1 fruit fly cellular context compared by ENCODE assay signal in genomic region chr3R:29153197-29153644, dm6.
A peak's percentile ranks its signal among the peaks of the same experiment; 100 is the strongest.
TF ChIP-seq lines count a peak whose summit lies in the region.

Gene Slbp (minus strand): TSS chr3R:29153266.
Gene Rpn2 (plus strand): TSS chr3R:29153524.

TF ChIP-seq in whole organism, embryonic, 481 proteins besides CTCF, POLR2A, EP300 and RAD21 (continued from another document and continues in another):
- TF ChIP-seq hbn (GFP tag; IDR thresholded peaks at IDR 0.05; lab: Robert Waterston, UW; ENCODE audit: partially characterized antibody) (peak; percentile 95), maf-S (GFP tag; optimal IDR thresholded peaks at IDR 0.05; lab: Kevin White, UChicago) (peak; percentile 68), salm (tag; optimal IDR thresholded peaks at IDR 0.05; lab: Kevin White, UChicago) (no peak), CG8765 (GFP tag; IDR thresholded peaks at IDR 0.05; lab: Robert Waterston, UW) (no peak), CG16779 (GFP tag; IDR thresholded peaks at IDR 0.05; lab: Robert Waterston, UW) (no peak), CG4707 (GFP tag; optimal IDR thresholded peaks at IDR 0.05; lab: Kevin White, UChicago) (no peak), CG34376 (GFP tag; optimal IDR thresholded peaks at IDR 0.05; lab: Kevin White, UChicago) (peak; percentile 61), ftz-f1 (GFP tag; optimal IDR thresholded peaks at IDR 0.05; lab: Kevin White, UChicago) (no peak), CG34224 (GFP tag; IDR thresholded peaks at IDR 0.05; lab: Robert Waterston, UW; ENCODE audit: partially characterized antibody) (peak; percentile 97), sug (tag; optimal IDR thresholded peaks at IDR 0.05; lab: Kevin White, UChicago) (peak; percentile 42), tll (GFP tag; optimal IDR thresholded peaks at IDR 0.05; lab: Kevin White, UChicago) (no peak), CG15514 (GFP tag; optimal IDR thresholded peaks at IDR 0.05; lab: Kevin White, UChicago) (peak; percentile 55), fu2 (GFP tag; optimal IDR thresholded peaks at IDR 0.05; lab: Kevin White, UChicago) (peak; percentile 26), Rx (GFP tag; IDR thresholded peaks at IDR 0.05; lab: Robert Waterston, UW) (no peak), CG8478 (optimal IDR thresholded peaks at IDR 0.05; lab: Kevin White, UChicago) (no peak), CG9876 (GFP tag; optimal IDR thresholded peaks at IDR 0.05; lab: Kevin White, UChicago) (peak; percentile 7), CG30020 (tag; optimal IDR thresholded peaks at IDR 0.05; lab: Kevin White, UChicago) (peak; percentile 39), CG1603 (tag; optimal IDR thresholded peaks at IDR 0.05; lab: Kevin White, UChicago) (peak; percentile 86), CG12071 (GFP tag; optimal IDR thresholded peaks at IDR 0.05; lab: Kevin White, UChicago) (no peak), luna (GFP tag; optimal IDR thresholded peaks at IDR 0.05; lab: Kevin White, UChicago) (no peak), corto (GFP tag; optimal IDR thresholded peaks at IDR 0.05; lab: Kevin White, UChicago) (no peak), cas (GFP tag; IDR thresholded peaks at IDR 0.05; lab: Robert Waterston, UW) (no peak), HLH4C (GFP tag; IDR thresholded peaks at IDR 0.05; lab: Robert Waterston, UW; ENCODE audit: partially characterized antibody) (peak; percentile 89), Camta (GFP tag; optimal IDR thresholded peaks at IDR 0.05; lab: Kevin White, UChicago) (peak; percentile 3), bowl (GFP tag; IDR thresholded peaks at IDR 0.05; lab: Robert Waterston, UW) (no peak), mam (GFP tag; optimal IDR thresholded peaks at IDR 0.05; lab: Kevin White, UChicago) (peak; percentile 70), CG15269 (tag; optimal IDR thresholded peaks at IDR 0.05; lab: Kevin White, UChicago) (no peak), Ravus (GFP tag; IDR thresholded peaks at IDR 0.05; lab: Robert Waterston, UW) (no peak), CG2116 (GFP tag; optimal IDR thresholded peaks at IDR 0.05; lab: Kevin White, UChicago) (peak; percentile 95), CG32532 (GFP tag; IDR thresholded peaks at IDR 0.05; lab: Robert Waterston, UW) (0 out of 2 replicates have a peak, but pooled peaks have one; percentile 33), nerfin-2 (GFP tag; IDR thresholded peaks at IDR 0.05; lab: Robert Waterston, UW; ENCODE audit: partially characterized antibody) (peak; percentile 79), Poxn (GFP tag; IDR thresholded peaks at IDR 0.05; lab: Robert Waterston, UW) (no peak), CG2678 (tag; optimal IDR thresholded peaks at IDR 0.05; lab: Kevin White, UChicago) (peak; percentile 34), CG16863 (GFP tag; optimal IDR thresholded peaks at IDR 0.05; lab: Kevin White, UChicago) (peak; percentile 33), CG12744 (GFP tag; optimal IDR thresholded peaks at IDR 0.05; lab: Kevin White, UChicago) (peak; percentile 36), Bdp1 (GFP tag; optimal IDR thresholded peaks at IDR 0.05; lab: Kevin White, UChicago) (peak; percentile 15), Chrac-16 (GFP tag; optimal IDR thresholded peaks at IDR 0.05; lab: Kevin White, UChicago) (peak; percentile 10), mld (GFP tag; IDR thresholded peaks at IDR 0.05; lab: Robert Waterston, UW; ENCODE audit: partially characterized antibody) (peak; percentile 86), CG7987 (GFP tag; optimal IDR thresholded peaks at IDR 0.05; lab: Kevin White, UChicago) (no peak), sc (optimal IDR thresholded peaks at IDR 0.05; lab: Kevin White, UChicago) (no peak), sc (GFP tag; optimal IDR thresholded peaks at IDR 0.05; lab: Kevin White, UChicago) (no peak), NC2α (GFP tag; optimal IDR thresholded peaks at IDR 0.05; lab: Kevin White, UChicago) (no peak), CG4282 (GFP tag; optimal IDR thresholded peaks at IDR 0.05; lab: Kevin White, UChicago) (no peak), Dfd (GFP tag; optimal IDR thresholded peaks at IDR 0.05; lab: Kevin White, UChicago) (no peak), CG7271 (tag; optimal IDR thresholded peaks at IDR 0.05; lab: Kevin White, UChicago) (peak; percentile 20), her (GFP tag; optimal IDR thresholded peaks at IDR 0.05; lab: Kevin White, UChicago) (peak; percentile 41), jigr1 (GFP tag; IDR thresholded peaks at IDR 0.05; lab: Robert Waterston, UW) (no peak), bbx (GFP tag; IDR thresholded peaks at IDR 0.05; lab: Robert Waterston, UW; ENCODE audit: partially characterized antibody) (peak; percentile 90), insv (GFP tag; optimal IDR thresholded peaks at IDR 0.05; lab: Kevin White, UChicago) (peak in 1 of 2 experiments; percentile 69), NFAT (GFP tag; IDR thresholded peaks at IDR 0.05; lab: Robert Waterston, UW) (0 out of 2 replicates have a peak, but pooled peaks have one; percentile 4), Trl (optimal IDR thresholded peaks at IDR 0.05; lab: Kevin White, UChicago) (no peak), Trl (GFP tag; optimal IDR thresholded peaks at IDR 0.05; lab: Kevin White, UChicago) (peak; percentile 42), Sin3A (optimal IDR thresholded peaks at IDR 0.05; lab: Kevin White, UChicago) (peak; percentile 98), pzg (GFP tag; optimal IDR thresholded peaks at IDR 0.05; lab: Kevin White, UChicago) (peak; percentile 98), gro (GFP tag; optimal IDR thresholded peaks at IDR 0.05; lab: Kevin White, UChicago) (peak; percentile 84), Dp (GFP tag; optimal IDR thresholded peaks at IDR 0.05; lab: Kevin White, UChicago) (peak; percentile 74), Adf1 (GFP tag; IDR thresholded peaks at IDR 0.05; lab: Robert Waterston, UW) (no peak), CG12391 (tag; optimal IDR thresholded peaks at IDR 0.05; lab: Kevin White, UChicago) (peak; percentile 67), bcd (GFP tag; optimal IDR thresholded peaks at IDR 0.05; lab: Kevin White, UChicago) (peak; percentile 28), NfI (GFP tag; optimal IDR thresholded peaks at IDR 0.05; lab: Kevin White, UChicago) (peak; percentile 55), prd (optimal IDR thresholded peaks at IDR 0.05; lab: Kevin White, UChicago) (no peak), prd (GFP tag; IDR thresholded peaks at IDR 0.05; lab: Robert Waterston, UW) (0 out of 3 replicates have a peak, but pooled peaks have one; percentile 15), D19A (tag; optimal IDR thresholded peaks at IDR 0.05; lab: Kevin White, UChicago) (no peak), Aef1 (GFP tag; IDR thresholded peaks at IDR 0.05; lab: Robert Waterston, UW) (no peak), CG6791 (GFP tag; IDR thresholded peaks at IDR 0.05; lab: Robert Waterston, UW; ENCODE audit: partially characterized antibody) (peak; percentile 92), CG10274 (GFP tag; optimal IDR thresholded peaks at IDR 0.05; lab: Kevin White, UChicago) (no peak), Atf-2 (GFP tag; optimal IDR thresholded peaks at IDR 0.05; lab: Kevin White, UChicago) (peak; percentile 16), CG12236 (GFP tag; optimal IDR thresholded peaks at IDR 0.05; lab: Kevin White, UChicago) (peak; percentile 10), Lim3 (GFP tag; IDR thresholded peaks at IDR 0.05; lab: Robert Waterston, UW) (no peak), slp2 (GFP tag; optimal IDR thresholded peaks at IDR 0.05; lab: Kevin White, UChicago) (peak; percentile 16), dysf (GFP tag; IDR thresholded peaks at IDR 0.05; lab: Robert Waterston, UW) (0 out of 3 replicates have a peak, but pooled peaks have one; percentile 13), Dbx (GFP tag; IDR thresholded peaks at IDR 0.05; lab: Robert Waterston, UW) (no peak; the same call in 2 of the 3 replicates), vvl (GFP tag; IDR thresholded peaks at IDR 0.05; lab: Robert Waterston, UW) (peak; percentile 62; the same call in 1 of the 2 replicates), HmgZ (tag; optimal IDR thresholded peaks at IDR 0.05; lab: Kevin White, UChicago) (peak; percentile 88), sna (GFP tag; IDR thresholded peaks at IDR 0.05; lab: Robert Waterston, UW; ENCODE audit: partially characterized antibody) (peak; percentile 92), stwl (tag; optimal IDR thresholded peaks at IDR 0.05; lab: Kevin White, UChicago) (peak; percentile 94), B-H1 (GFP tag; IDR thresholded peaks at IDR 0.05; lab: Robert Waterston, UW) (no peak), Ets65A (GFP tag; lab: Kevin White, UChicago) (peak; percentile 89), CG14965 (GFP tag; optimal IDR thresholded peaks at IDR 0.05; lab: Kevin White, UChicago; ENCODE audit: borderline replicate concordance) (no peak), CG6813 (GFP tag; optimal IDR thresholded peaks at IDR 0.05; lab: Kevin White, UChicago) (no peak), Hr51 (GFP tag; optimal IDR thresholded peaks at IDR 0.05; lab: Kevin White, UChicago) (peak; percentile 6 to 37), CG3838 (GFP tag; optimal IDR thresholded peaks at IDR 0.05; lab: Kevin White, UChicago) (no peak), CG16815 (GFP tag; optimal IDR thresholded peaks at IDR 0.05; lab: Kevin White, UChicago) (no peak), CG17361 (GFP tag; IDR thresholded peaks at IDR 0.05; lab: Robert Waterston, UW) (no peak), tgo (GFP tag; IDR thresholded peaks at IDR 0.05; lab: Robert Waterston, UW) (no peak), crc (GFP tag; optimal IDR thresholded peaks at IDR 0.05; lab: Kevin White, UChicago) (no peak), CHES-1-like (GFP tag; optimal IDR thresholded peaks at IDR 0.05; lab: Kevin White, UChicago) (peak; percentile 80), CG17359 (tag; optimal IDR thresholded peaks at IDR 0.05; lab: Kevin White, UChicago) (no peak), CG3281 (GFP tag; optimal IDR thresholded peaks at IDR 0.05; lab: Kevin White, UChicago) (peak; percentile 20), chinmo (GFP tag; IDR thresholded peaks at IDR 0.05; lab: Robert Waterston, UW; ENCODE audit: partially characterized antibody) (peak; percentile 85; the same call in 3 of the 4 replicates), PHDP (tag; optimal IDR thresholded peaks at IDR 0.05; lab: Kevin White, UChicago) (peak; percentile 19), MTF-1 (GFP tag; optimal IDR thresholded peaks at IDR 0.05; lab: Kevin White, UChicago; ENCODE audit: borderline replicate concordance) (no peak), Pdp1 (GFP tag; optimal IDR thresholded peaks at IDR 0.05; lab: Kevin White, UChicago) (peak; percentile 31 to 70), CG7963 (GFP tag; IDR thresholded peaks at IDR 0.05; lab: Robert Waterston, UW; ENCODE audit: partially characterized antibody) (peak; percentile 80), ase (GFP tag; IDR thresholded peaks at IDR 0.05; lab: Robert Waterston, UW) (no peak), CG31365 (tag; optimal IDR thresholded peaks at IDR 0.05; lab: Kevin White, UChicago) (no peak), ato (GFP tag; IDR thresholded peaks at IDR 0.05; lab: Robert Waterston, UW; ENCODE audit: partially characterized antibody) (peak; percentile 74; the same call in 1 of the 2 replicates), CG3995 (GFP tag; optimal IDR thresholded peaks at IDR 0.05; lab: Kevin White, UChicago) (peak; percentile 41), schlank (tag; optimal IDR thresholded peaks at IDR 0.05; lab: Kevin White, UChicago) (no peak), CG14710 (tag; optimal IDR thresholded peaks at IDR 0.05; lab: Kevin White, UChicago) (peak; percentile 83), CG30431 (GFP tag; optimal IDR thresholded peaks at IDR 0.05; lab: Kevin White, UChicago) (no peak), CG7745 (tag; optimal IDR thresholded peaks at IDR 0.05; lab: Kevin White, UChicago) (no peak), lilli (GFP tag; optimal IDR thresholded peaks at IDR 0.05; lab: Kevin White, UChicago) (peak; percentile 70), exex (tag; optimal IDR thresholded peaks at IDR 0.05; lab: Kevin White, UChicago) (peak; percentile 30), CG17186 (GFP tag; optimal IDR thresholded peaks at IDR 0.05; lab: Kevin White, UChicago) (peak; percentile 90), en (GFP tag; optimal IDR thresholded peaks at IDR 0.05; lab: Kevin White, UChicago) (peak; percentile 15), CG7556 (GFP tag; optimal IDR thresholded peaks at IDR 0.05; lab: Kevin White, UChicago) (peak; percentile 7), Sry-δ (GFP tag; optimal IDR thresholded peaks at IDR 0.05; lab: Kevin White, UChicago) (peak; percentile 87), bab2 (GFP tag; optimal IDR thresholded peaks at IDR 0.05; lab: Kevin White, UChicago) (peak; percentile 34), CG10543 (GFP tag; optimal IDR thresholded peaks at IDR 0.05; lab: Kevin White, UChicago) (peak; percentile 21), MBD-R2 (GFP tag; IDR thresholded peaks at IDR 0.05; lab: Robert Waterston, UW) (peak; percentile 90), Kr (GFP tag; optimal IDR thresholded peaks at IDR 0.05; lab: Kevin White, UChicago) (no peak), ewg (GFP tag; optimal IDR thresholded peaks at IDR 0.05; lab: Kevin White, UChicago) (peak; percentile 74), CG13624 (GFP tag; optimal IDR thresholded peaks at IDR 0.05; lab: Kevin White, UChicago) (peak; percentile 62), Sry-β (GFP tag; optimal IDR thresholded peaks at IDR 0.05; lab: Kevin White, UChicago) (peak; percentile 24), Hmx (GFP tag; optimal IDR thresholded peaks at IDR 0.05; lab: Kevin White, UChicago) (no peak), Side (GFP tag; optimal IDR thresholded peaks at IDR 0.05; lab: Kevin White, UChicago) (peak; percentile 60), so (GFP tag; IDR thresholded peaks at IDR 0.05; lab: Robert Waterston, UW) (0 out of 3 replicates have a peak, but pooled peaks have one; percentile 46), CG32767 (GFP tag; IDR thresholded peaks at IDR 0.05; lab: Robert Waterston, UW) (0 out of 2 replicates have a peak, but pooled peaks have one; percentile 9), ssp (GFP tag; IDR thresholded peaks at IDR 0.05; lab: Robert Waterston, UW) (peak; percentile 34; the same call in 1 of the 2 replicates), CG12104 (GFP tag; optimal IDR thresholded peaks at IDR 0.05; lab: Kevin White, UChicago) (peak; percentile 29), CG3847 (GFP tag; IDR thresholded peaks at IDR 0.05; lab: Robert Waterston, UW) (peak; percentile 80), CG15073 (GFP tag; optimal IDR thresholded peaks at IDR 0.05; lab: Kevin White, UChicago) (no peak), al (GFP tag; IDR thresholded peaks at IDR 0.05; lab: Robert Waterston, UW) (no peak), Bgb (GFP tag; IDR thresholded peaks at IDR 0.05; lab: Robert Waterston, UW; ENCODE audit: partially characterized antibody) (peak; percentile 95), Fer1 (GFP tag; optimal IDR thresholded peaks at IDR 0.05; lab: Kevin White, UChicago) (peak; percentile 68), CG8944 (GFP tag; optimal IDR thresholded peaks at IDR 0.05; lab: Kevin White, UChicago) (peak; percentile 7), az2 (GFP tag; optimal IDR thresholded peaks at IDR 0.05; lab: Kevin White, UChicago) (peak; percentile 5), fd96Cb (tag; optimal IDR thresholded peaks at IDR 0.05; lab: Kevin White, UChicago) (no peak)
